Worm (Caenorhabditis elegans): Measurements from ENCODE around the gene srg-41.
A peak's percentile ranks its signal among the peaks of the same experiment; 100 is the strongest.

Gene srg-41

DNA sequence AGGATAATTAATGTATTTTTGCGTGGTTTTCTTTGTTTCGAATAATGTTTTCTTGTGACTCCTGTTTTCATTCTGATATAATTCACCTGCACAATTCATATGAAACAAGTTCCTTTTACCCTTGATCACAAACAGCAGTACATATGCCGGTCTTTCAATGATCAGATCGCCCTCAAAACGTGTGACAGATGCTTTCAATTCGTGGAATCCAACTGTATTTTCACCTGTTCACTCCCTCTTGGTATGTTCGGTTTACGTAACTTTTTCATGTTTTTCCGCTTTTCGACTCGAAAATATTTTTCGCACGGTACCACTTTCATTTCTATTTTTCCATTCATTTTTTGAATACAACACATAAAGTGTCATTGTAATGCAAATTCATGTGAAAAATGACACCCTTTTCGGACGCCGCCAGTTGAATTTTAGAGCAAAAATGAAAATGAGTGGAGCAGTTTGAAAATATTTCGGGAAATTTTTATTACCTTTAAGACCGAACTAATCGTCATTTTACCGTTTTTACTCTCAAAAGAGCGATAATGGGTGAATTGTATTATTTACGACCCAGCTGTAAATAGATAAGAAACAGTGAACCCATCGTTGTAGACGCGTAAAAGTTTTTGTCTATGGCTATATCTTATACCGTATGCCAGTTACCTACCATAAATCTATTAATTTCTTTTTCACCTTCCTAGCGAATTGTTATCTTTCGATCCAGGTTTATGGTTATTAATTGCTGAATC is 40.3 kb upstream of the srg-41 start, which contains the start of gene K10D6.4:
TSS of gene K10D6.4 (plus strand) at position 100 of the 740 bp plus-strand sequence.
- TF ChIP-seq fos-1 (tag; optimal IDR thresholded peaks at IDR 0.05) (peak; percentile 47), dmd-4 (tag; optimal IDR thresholded peaks at IDR 0.05) (no peak), lin-11 (tag; optimal IDR thresholded peaks at IDR 0.05) (peak; percentile 5)

ce11 chrV:11200316-11200715 is 38.6 kb upstream of the srg-41 start, which contains the start of gene K10D6.3:
K10D6.3 (plus strand) TSS chrV:11200616.
- TF ChIP-seq crh-2 (tag; optimal IDR thresholded peaks at IDR 0.05): no peak
- no peak for TF ChIP-seq unc-55 (GFP tag; optimal IDR thresholded peaks at IDR 0.05)
- TF ChIP-seq nhr-10 (tag; optimal IDR thresholded peaks at IDR 0.05): no peak
- TF ChIP-seq aly-2 (tag; optimal IDR thresholded peaks at IDR 0.05): no peak
- no peak for TF ChIP-seq Y55F3AM.14 (GFP tag; optimal IDR thresholded peaks at IDR 0.05)
- no peak for TF ChIP-seq nhr-12 (tag; optimal IDR thresholded peaks at IDR 0.05)
- no peak for TF ChIP-seq ceh-16 (tag; optimal IDR thresholded peaks at IDR 0.05)
- no peak for TF ChIP-seq skn-1 (tag; optimal IDR thresholded peaks at IDR 0.05)

ce11 chrV:11199497-11199896 is 37.8 kb upstream of the srg-41 start:
- TF ChIP-seq skn-1 (tag; optimal IDR thresholded peaks at IDR 0.05) (no peak), nhr-77 (tag; optimal IDR thresholded peaks at IDR 0.05) (no peak), nhr-129 (tag; optimal IDR thresholded peaks at IDR 0.05) (no peak), ZK546.5 (tag; optimal IDR thresholded peaks at IDR 0.05) (no peak), nhr-11 (tag; optimal IDR thresholded peaks at IDR 0.05) (no peak), egl-27 (tag; optimal IDR thresholded peaks at IDR 0.05) (no peak), ama-1 (optimal IDR thresholded peaks at IDR 0.05) (no peak), blmp-1 (tag; optimal IDR thresholded peaks at IDR 0.05; ENCODE audit: insufficient read depth) (no peak), R02D3.7 (tag; optimal IDR thresholded peaks at IDR 0.05) (no peak), dmd-4 (tag; optimal IDR thresholded peaks at IDR 0.05) (no peak), sma-9 (GFP tag; optimal IDR thresholded peaks at IDR 0.05) (no peak), sma-9 (tag; optimal IDR thresholded peaks at IDR 0.05) (no peak), F13H6.1 (tag; optimal IDR thresholded peaks at IDR 0.05) (no peak), alr-1 (tag; optimal IDR thresholded peaks at IDR 0.05) (no peak)

DNA sequence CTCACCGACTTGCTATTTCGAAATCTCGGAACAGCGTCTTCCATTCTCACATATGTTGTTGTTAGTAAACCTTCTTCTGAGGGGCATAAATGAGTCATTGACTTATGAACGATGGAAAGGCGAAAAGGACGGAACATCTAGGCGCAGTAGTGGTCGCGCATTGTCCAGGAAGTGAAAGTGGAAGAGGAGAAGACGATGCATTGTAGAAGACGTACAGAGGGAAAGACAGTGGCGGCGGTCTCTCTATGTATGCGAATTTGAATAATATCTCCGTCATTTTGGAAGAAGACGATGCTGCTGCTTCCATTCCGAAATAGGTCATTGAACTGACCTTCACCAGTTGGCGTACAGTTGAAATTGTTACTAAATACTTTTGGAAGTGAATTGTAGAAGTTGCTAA is 36.4 kb upstream of the srg-41 start:
- TF ChIP-seq sem-4 (tag; optimal IDR thresholded peaks at IDR 0.05) (no peak), nhr-77 (tag; optimal IDR thresholded peaks at IDR 0.05) (no peak), ceh-82 (tag; optimal IDR thresholded peaks at IDR 0.05) (no peak), nhr-6 (tag; optimal IDR thresholded peaks at IDR 0.05) (no peak), mdl-1 (tag; optimal IDR thresholded peaks at IDR 0.05) (no peak), blmp-1 (tag; optimal IDR thresholded peaks at IDR 0.05; ENCODE audit: insufficient read depth) (peak; percentile 67), skn-1 (tag; optimal IDR thresholded peaks at IDR 0.05) (no peak), nhr-25 (tag; optimal IDR thresholded peaks at IDR 0.05) (no peak), F13H6.1 (tag; optimal IDR thresholded peaks at IDR 0.05) (no peak), crh-2 (tag; optimal IDR thresholded peaks at IDR 0.05) (no peak), ceh-16 (tag; optimal IDR thresholded peaks at IDR 0.05) (peak; percentile 53), ztf-4 (tag; optimal IDR thresholded peaks at IDR 0.05) (no peak), R02D3.7 (tag; optimal IDR thresholded peaks at IDR 0.05) (no peak), nhr-10 (tag; optimal IDR thresholded peaks at IDR 0.05) (no peak), C34F6.9 (tag; optimal IDR thresholded peaks at IDR 0.05) (no peak), alr-1 (tag; optimal IDR thresholded peaks at IDR 0.05) (no peak), peb-1 (tag; optimal IDR thresholded peaks at IDR 0.05) (no peak)

DNA sequence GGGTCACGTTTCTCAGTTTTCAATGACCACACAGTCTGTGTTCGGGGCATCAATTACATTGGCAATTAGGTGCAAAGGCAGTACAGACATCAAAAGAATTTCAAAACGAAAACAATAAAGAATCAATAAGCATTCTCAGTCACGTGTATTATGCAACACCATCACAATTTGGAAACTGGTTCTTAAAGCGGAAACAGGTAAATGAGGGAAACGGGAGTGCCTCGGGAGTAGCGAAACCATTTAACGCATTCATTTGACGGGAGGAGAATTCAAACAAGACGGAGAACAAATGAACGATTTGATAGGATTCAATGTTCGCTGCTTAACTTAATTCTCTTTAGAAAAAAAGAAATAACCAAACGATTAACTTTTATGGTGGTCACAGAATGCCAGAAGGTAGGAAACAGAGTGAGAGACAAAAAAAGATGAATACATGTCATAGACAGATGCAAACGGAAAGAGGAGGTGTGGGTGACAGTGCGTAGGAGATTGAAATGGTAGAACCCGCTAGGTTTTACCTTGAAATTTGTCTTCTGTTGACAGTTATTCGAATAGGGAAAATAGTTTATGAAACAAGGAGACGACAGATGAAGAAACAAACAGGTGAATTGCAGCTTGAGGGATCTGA is 35.1 kb upstream of the srg-41 start:
- TF ChIP-seq F13H6.1 (tag; optimal IDR thresholded peaks at IDR 0.05) (peak; percentile 30), ztf-1 (GFP tag; conservative IDR thresholded peaks at IDR 0.05) (no peak), nhr-129 (tag; optimal IDR thresholded peaks at IDR 0.05) (peak; percentile 31), ZK546.5 (tag; optimal IDR thresholded peaks at IDR 0.05) (no peak), crh-2 (tag; optimal IDR thresholded peaks at IDR 0.05) (peak; percentile 45), blmp-1 (tag; optimal IDR thresholded peaks at IDR 0.05; ENCODE audit: insufficient read depth) (peak; percentile 8), sem-4 (tag; optimal IDR thresholded peaks at IDR 0.05) (peak; percentile 41), mdl-1 (tag; optimal IDR thresholded peaks at IDR 0.05) (no peak), sma-9 (GFP tag; optimal IDR thresholded peaks at IDR 0.05) (peak; percentile 49), sma-9 (tag; optimal IDR thresholded peaks at IDR 0.05) (no peak), nhr-10 (tag; optimal IDR thresholded peaks at IDR 0.05) (no peak), nhr-6 (tag; optimal IDR thresholded peaks at IDR 0.05) (peak; percentile 31), egl-27 (tag; optimal IDR thresholded peaks at IDR 0.05) (no peak), ceh-16 (tag; optimal IDR thresholded peaks at IDR 0.05) (peak; percentile 46), fos-1 (tag; optimal IDR thresholded peaks at IDR 0.05) (peak; percentile 5), nhr-25 (tag; optimal IDR thresholded peaks at IDR 0.05) (peak; percentile 72), mab-5 (tag; optimal IDR thresholded peaks at IDR 0.05) (no peak)

Data from whole organism, L2 larva.